Fruit fly (Drosophila melanogaster) whole organism, embryonic: ENCODE measurements around the gene CG15155.

Source experiments
- B-H2 ChIP-seq: fragments of 200-800 bp; sonication (Bioruptor generic); optimal IDR thresholded peaks from 2 replicates; lab custom pipeline; 2018; ENCODE audit warnings: missing biosample characterization, mild to moderate bottlenecking, missing genetic modification characterization
- CG10959 ChIP-seq: fragments of 200-800 bp; sonication (Bioruptor generic); IDR thresholded peaks from 2 replicates; pipeline ENCODE4 v1.3.6; 2022; ENCODE audit warnings: missing biosample characterization, missing genetic modification characterization
- CG11456 ChIP-seq: fragments of 200-800 bp; sonication (Bioruptor generic); IDR thresholded peaks from 3 replicates; pipeline ENCODE4 v1.3.6; 2022; ENCODE audit warnings: missing biosample characterization, missing genetic modification characterization
- CG12104 ChIP-seq: fragments of 200-800 bp; sonication (Bioruptor generic); optimal IDR thresholded peaks from 3 replicates; lab custom pipeline; 2016; ENCODE audit warnings: missing biosample characterization, missing genetic modification characterization
- CG14014 ChIP-seq: fragments of 200-800 bp; sonication (Bioruptor generic); IDR thresholded peaks from 2 replicates; pipeline ENCODE4 v1.3.6; 2022; ENCODE audit warnings: missing biosample characterization, missing genetic modification characterization
- CG15696 ChIP-seq: fragments of 200-800 bp; sonication (Bioruptor generic); optimal IDR thresholded peaks from 2 replicates; lab custom pipeline; 2019; ENCODE audit warnings: missing biosample characterization, mild to moderate bottlenecking, missing genetic modification characterization, moderate library complexity
- CG17361 ChIP-seq: fragments of 200-800 bp; sonication (Bioruptor generic); IDR thresholded peaks from 3 replicates; pipeline ENCODE4 v1.3.6; 2022; ENCODE audit warnings: missing biosample characterization, missing genetic modification characterization
- CG17568 ChIP-seq: fragments of 200-800 bp; sonication (Bioruptor generic); optimal IDR thresholded peaks from 2 replicates; lab custom pipeline; 2018; ENCODE audit warnings: missing biosample characterization, mild to moderate bottlenecking, missing genetic modification characterization, moderate library complexity
- CG18599 ChIP-seq: fragments of 200-800 bp; sonication (Bioruptor generic); optimal IDR thresholded peaks from 3 replicates; lab custom pipeline; 2017; ENCODE audit warnings: missing biosample characterization, missing genetic modification characterization, mild to moderate bottlenecking, moderate library complexity, missing genetic modification reagents
- CG31388 ChIP-seq: fragments of 200-800 bp; sonication (Bioruptor generic); optimal IDR thresholded peaks from 2 replicates; lab custom pipeline; 2016; ENCODE audit warnings: missing biosample characterization, missing genetic modification characterization
- CG33213 ChIP-seq: fragments of 200-800 bp; sonication (Bioruptor generic); optimal IDR thresholded peaks from 3 replicates; lab custom pipeline; 2016; ENCODE audit warnings: missing biosample characterization, missing genetic modification characterization
- CG34376 ChIP-seq: fragments of 200-800 bp; sonication (Bioruptor generic); optimal IDR thresholded peaks from 2 replicates; lab custom pipeline; 2018; ENCODE audit warnings: missing biosample characterization, mild to moderate bottlenecking, missing genetic modification characterization
- CG3995 ChIP-seq: fragments of 200-800 bp; sonication (Bioruptor generic); optimal IDR thresholded peaks from 3 replicates; lab custom pipeline; 2016; ENCODE audit warnings: missing biosample characterization, missing genetic modification characterization
- CG6683 ChIP-seq: fragments of 200-800 bp; sonication (Bioruptor generic); optimal IDR thresholded peaks from 2 replicates; lab custom pipeline; 2017; ENCODE audit warnings: missing biosample characterization, mild to moderate bottlenecking, missing genetic modification characterization, missing genetic modification reagents
- CG7839 ChIP-seq: fragments of 200-800 bp; sonication (Bioruptor generic); optimal IDR thresholded peaks from 3 replicates; lab custom pipeline; 2018; ENCODE audit warnings: missing biosample characterization, mild to moderate bottlenecking, missing genetic modification characterization, moderate library complexity
- CG7928 ChIP-seq: fragments of 200-800 bp; sonication (Bioruptor generic); optimal IDR thresholded peaks from 2 replicates; lab custom pipeline; 2017; ENCODE audit warnings: missing biosample characterization, mild to moderate bottlenecking, missing genetic modification characterization
- CG8290 ChIP-seq, 3 experiments: fragments of 200-800 bp; sonication (Bioruptor generic); optimal IDR thresholded peaks; 2 replicates each; lab custom pipeline; 2016 to 2019; ENCODE audit warnings: missing biosample characterization in 3 of 3, missing genetic modification characterization in 3 of 3, mild to moderate bottlenecking in 2 of 3, moderate library complexity in 1 of 3
- Eip74EF ChIP-seq, 2 experiments: fragments of 200-800 bp in 1 of 2; fragments of >200 bp in 1 of 2; sonication (Bioruptor generic) in 1 of 2; optimal IDR thresholded peaks; 2 replicates each; lab custom pipeline; 2017 to 2019; ENCODE audit warnings: missing biosample characterization in 2 of 2, missing genetic modification characterization in 2 of 2, mild to moderate bottlenecking in 1 of 2, moderate library complexity in 1 of 2
- Ets97D ChIP-seq: fragments of 200-800 bp; sonication (Bioruptor generic); optimal IDR thresholded peaks from 3 replicates; lab custom pipeline; 2016; ENCODE audit warnings: missing biosample characterization, missing genetic modification characterization
- Hmr ChIP-seq: fragments of 200-800 bp; sonication (Bioruptor generic); optimal IDR thresholded peaks from 3 replicates; lab custom pipeline; 2017; ENCODE audit warnings: mild to moderate bottlenecking, missing biosample characterization, missing genetic modification reagents, missing genetic modification characterization
- Kr ChIP-seq: fragments of 200-800 bp; sonication (Bioruptor generic); optimal IDR thresholded peaks from 2 replicates; lab custom pipeline; 2017; ENCODE audit warnings: missing biosample characterization, mild to moderate bottlenecking, missing genetic modification characterization
- MBD-R2 ChIP-seq: fragments of 200-800 bp; sonication (Bioruptor generic); IDR thresholded peaks from 2 replicates; pipeline ENCODE4 v1.3.6; 2022; ENCODE audit warnings: missing biosample characterization, missing genetic modification characterization
- Meics ChIP-seq: fragments of 200-800 bp; sonication (Bioruptor generic); optimal IDR thresholded peaks from 2 replicates; lab custom pipeline; 2017; ENCODE audit warnings: missing biosample characterization, mild to moderate bottlenecking, missing genetic modification characterization
- NC2α ChIP-seq: fragments of 200-800 bp; sonication (Bioruptor generic); optimal IDR thresholded peaks from 2 replicates; lab custom pipeline; 2016; ENCODE audit warnings: missing biosample characterization, missing genetic modification characterization
- Optix ChIP-seq: fragments of 200-800 bp; sonication (Bioruptor generic); IDR thresholded peaks from 3 replicates; pipeline ENCODE4 v1.3.6; 2022; ENCODE audit warnings: missing biosample characterization, missing genetic modification characterization
- PHDP ChIP-seq: fragments of 200-800 bp; sonication (Bioruptor generic); optimal IDR thresholded peaks from 3 replicates; lab custom pipeline; 2018; ENCODE audit warnings: missing biosample characterization, mild to moderate bottlenecking, missing genetic modification characterization, moderate library complexity
- Sin3A ChIP-seq: fragments of >200 bp; optimal IDR thresholded peaks from 2 replicates; lab custom pipeline; 2018
- Trl ChIP-seq, 3 experiments: fragments of >200 bp in 2 of 3; fragments of 200-800 bp in 1 of 3; sonication (Bioruptor generic) in 1 of 3; optimal IDR thresholded peaks; 2 replicates in 1 of 3; 3 replicates in 2 of 3; lab custom pipeline; 2016 to 2017; ENCODE audit warnings: missing biosample characterization in 1 of 3, missing genetic modification characterization in 1 of 3
- Xrp1 ChIP-seq: fragments of 200-800 bp; sonication (Bioruptor generic); IDR thresholded peaks from 2 replicates; pipeline ENCODE4 v1.3.6; 2022; ENCODE audit warnings: missing biosample characterization, missing genetic modification characterization
- ase ChIP-seq: fragments of 200-800 bp; sonication (Bioruptor generic); IDR thresholded peaks from 3 replicates; pipeline ENCODE4 v1.3.6; 2022; ENCODE audit warnings: missing biosample characterization, missing genetic modification characterization
- bigmax ChIP-seq: fragments of 200-800 bp; sonication (Bioruptor generic); optimal IDR thresholded peaks from 2 replicates; lab custom pipeline; 2018; ENCODE audit warnings: missing biosample characterization, mild to moderate bottlenecking, missing genetic modification characterization
- br ChIP-seq: fragments of >200 bp; optimal IDR thresholded peaks from 2 replicates; lab custom pipeline; 2017
- ci ChIP-seq: fragments of 200-800 bp; sonication (Bioruptor generic); IDR thresholded peaks from 3 replicates; pipeline ENCODE4 v1.3.6; 2022; ENCODE audit warnings: missing biosample characterization, missing genetic modification characterization
- en ChIP-seq: fragments of 200-800 bp; sonication (Bioruptor generic); optimal IDR thresholded peaks from 2 replicates; lab custom pipeline; 2016; ENCODE audit warnings: missing biosample characterization, missing genetic modification characterization
- eve ChIP-seq, 2 experiments: fragments of >200 bp; optimal IDR thresholded peaks; 2 replicates each; lab custom pipeline; 2017; ENCODE audit warnings: missing biosample characterization in 2 of 2, missing genetic modification characterization in 2 of 2
- fd102C ChIP-seq: fragments of 200-800 bp; sonication (Bioruptor generic); optimal IDR thresholded peaks from 2 replicates; lab custom pipeline; 2018; ENCODE audit warnings: missing biosample characterization, mild to moderate bottlenecking, missing genetic modification characterization, moderate library complexity
- fru ChIP-seq: fragments of >200 bp; optimal IDR thresholded peaks from 2 replicates; lab custom pipeline; 2017
- her ChIP-seq: fragments of 200-800 bp; sonication (Bioruptor generic); optimal IDR thresholded peaks from 2 replicates; lab custom pipeline; 2016; ENCODE audit warnings: missing biosample characterization, missing genetic modification characterization
- knrl ChIP-seq: fragments of 200-800 bp; sonication (Bioruptor generic); IDR thresholded peaks from 3 replicates; pipeline ENCODE4 v1.3.6; 2022; ENCODE audit warnings: missing biosample characterization, missing genetic modification characterization; ENCODE audit not compliant: partially characterized antibody
- lmd ChIP-seq: fragments of 200-800 bp; sonication (Bioruptor generic); IDR thresholded peaks from 2 replicates; pipeline ENCODE4 v1.3.6; 2022; ENCODE audit warnings: missing biosample characterization, missing genetic modification characterization
- maf-S ChIP-seq: fragments of 200-800 bp; sonication (Bioruptor generic); optimal IDR thresholded peaks from 2 replicates; lab custom pipeline; 2016; ENCODE audit warnings: missing biosample characterization, missing genetic modification characterization
- rib ChIP-seq: fragments of 200-800 bp; sonication (Bioruptor generic); IDR thresholded peaks from 2 replicates; pipeline ENCODE4 v1.3.6; 2022; ENCODE audit warnings: missing biosample characterization, missing genetic modification characterization
- ro ChIP-seq: fragments of 200-800 bp; sonication (Bioruptor generic); IDR thresholded peaks from 2 replicates; pipeline ENCODE4 v1.3.6; 2022; ENCODE audit warnings: missing biosample characterization, missing genetic modification characterization
- sens ChIP-seq: fragments of 200-800 bp; sonication (Bioruptor generic); peaks from one replicate; lab custom pipeline; 2016; ENCODE audit warnings: missing biosample characterization, missing genetic modification characterization
- shn ChIP-seq: fragments of 200-800 bp; sonication (Bioruptor generic); optimal IDR thresholded peaks from 3 replicates; lab custom pipeline; 2016; ENCODE audit warnings: missing biosample characterization, missing genetic modification characterization
- slou ChIP-seq: fragments of 200-800 bp; sonication (Bioruptor generic); optimal IDR thresholded peaks from 3 replicates; lab custom pipeline; 2016; ENCODE audit warnings: missing biosample characterization, missing genetic modification characterization
- stc ChIP-seq: fragments of 200-800 bp; sonication (Bioruptor generic); IDR thresholded peaks from 2 replicates; pipeline ENCODE4 v1.3.6; 2022; ENCODE audit warnings: missing biosample characterization, missing genetic modification characterization
- sug ChIP-seq: fragments of 200-800 bp; optimal IDR thresholded peaks from 2 replicates; lab custom pipeline; 2019; ENCODE audit warnings: missing biosample characterization, mild to moderate bottlenecking, missing genetic modification characterization, moderate library complexity
- tna ChIP-seq: fragments of 200-800 bp; sonication (Bioruptor generic); IDR thresholded peaks from 2 replicates; pipeline ENCODE4 v1.3.6; 2022; ENCODE audit warnings: missing biosample characterization, missing genetic modification characterization; ENCODE audit not compliant: partially characterized antibody
- trh ChIP-seq: fragments of 200-800 bp; sonication (Bioruptor generic); optimal IDR thresholded peaks from 2 replicates; lab custom pipeline; 2016; ENCODE audit warnings: missing biosample characterization, missing genetic modification characterization
- wek ChIP-seq: fragments of 200-800 bp; sonication (Bioruptor generic); optimal IDR thresholded peaks from 3 replicates; lab custom pipeline; 2018; ENCODE audit warnings: missing biosample characterization, mild to moderate bottlenecking, missing genetic modification characterization, moderate library complexity
- zfh2 ChIP-seq: fragments of 200-800 bp; sonication (Bioruptor generic); optimal IDR thresholded peaks from 2 replicates; lab custom pipeline; 2016; ENCODE audit warnings: missing biosample characterization, missing genetic modification characterization

CG15155 gene

dm6 chr2L:18136427-18136857, 18.2 kb upstream of the CG15155 start (continued):
- TF ChIP-seq CG8290 (GFP tag; optimal IDR thresholded peaks at IDR 0.05; lab: Kevin White, UChicago), result no peak
- peak in 1 of 2 experiments; percentile 70 for TF ChIP-seq CG8290 (tag; optimal IDR thresholded peaks at IDR 0.05; lab: Kevin White, UChicago)
- no peak for TF ChIP-seq stc (GFP tag; lab: Robert Waterston, UW)
- TF ChIP-seq bigmax (GFP tag; lab: Kevin White, UChicago), result no peak
- peak; percentile 0 for TF ChIP-seq shn (GFP tag; lab: Kevin White, UChicago)
- peak; percentile 39 for TF ChIP-seq sens (GFP tag; lab: Kevin White, UChicago)
- no peak for TF ChIP-seq CG10959 (GFP tag; lab: Robert Waterston, UW)
- no peak for TF ChIP-seq maf-S
- no peak for TF ChIP-seq br (lab: Kevin White, UChicago)
- no peak for TF ChIP-seq CG7839
- TF ChIP-seq Sin3A (lab: Kevin White, UChicago), result no peak
- no peak for TF ChIP-seq ci (GFP tag; lab: Robert Waterston, UW)
- TF ChIP-seq en, result no peak
- no peak for TF ChIP-seq CG17568 (GFP tag; lab: Kevin White, UChicago)
- TF ChIP-seq CG12104 (GFP tag; lab: Kevin White, UChicago), result no peak
- no peak for TF ChIP-seq Kr
- TF ChIP-seq CG14014 (GFP tag; lab: Robert Waterston, UW), result peak; percentile 38; the same call in 1 of the 2 replicates
- TF ChIP-seq Trl (optimal IDR thresholded peaks at IDR 0.05; lab: Kevin White, UChicago), result no peak
- peak; percentile 68 for TF ChIP-seq Trl (GFP tag; optimal IDR thresholded peaks at IDR 0.05; lab: Kevin White, UChicago)
- TF ChIP-seq zfh2 (GFP tag; lab: Kevin White, UChicago), result peak; percentile 32
- TF ChIP-seq NC2α, result no peak
- TF ChIP-seq tna (GFP tag; lab: Robert Waterston, UW), result no peak
- no peak for TF ChIP-seq eve (GFP tag; optimal IDR thresholded peaks at IDR 0.05; lab: Kevin White, UChicago)
- no peak for TF ChIP-seq wek
- TF ChIP-seq Optix (GFP tag; lab: Robert Waterston, UW), result no peak
- TF ChIP-seq CG11456 (GFP tag; lab: Robert Waterston, UW), result peak; percentile 46; the same call in 1 of the 3 replicates
- peak; percentile 18 for TF ChIP-seq CG3995 (GFP tag; lab: Kevin White, UChicago)
- no peak for TF ChIP-seq CG17361 (GFP tag; lab: Robert Waterston, UW)
- TF ChIP-seq CG18599, result peak; percentile 75
- no peak for TF ChIP-seq trh (GFP tag; lab: Kevin White, UChicago)
- peak; percentile 25; the same call in 1 of the 2 replicates for TF ChIP-seq Xrp1
- TF ChIP-seq Ets97D (GFP tag; lab: Kevin White, UChicago), result no peak
- TF ChIP-seq CG15696 (tag; lab: Kevin White, UChicago), result no peak
- no peak for TF ChIP-seq CG31388 (GFP tag; lab: Kevin White, UChicago)
- peak; percentile 4 for TF ChIP-seq her (GFP tag; lab: Kevin White, UChicago)
- peak; percentile 48 for TF ChIP-seq CG34376 (GFP tag; lab: Kevin White, UChicago)
- no peak for TF ChIP-seq MBD-R2 (GFP tag; lab: Robert Waterston, UW)
- peak; percentile 54 for TF ChIP-seq CG7928 (GFP tag; lab: Kevin White, UChicago)
- no peak for TF ChIP-seq fd102C
- TF ChIP-seq sug (tag; lab: Kevin White, UChicago), result peak; percentile 47
- no peak for TF ChIP-seq ase (GFP tag; lab: Robert Waterston, UW)
- peak; percentile 83 for TF ChIP-seq Hmr (GFP tag; lab: Kevin White, UChicago)
- peak; percentile 4 for TF ChIP-seq slou (GFP tag; lab: Kevin White, UChicago)
- TF ChIP-seq CG33213 (GFP tag; lab: Kevin White, UChicago), result no peak
- no peak for TF ChIP-seq lmd (GFP tag; lab: Robert Waterston, UW)
- peak in 1 of 2 experiments; percentile 99 for TF ChIP-seq Eip74EF (GFP tag; optimal IDR thresholded peaks at IDR 0.05; lab: Kevin White, UChicago)
- peak; percentile 90 for TF ChIP-seq rib (GFP tag; lab: Robert Waterston, UW)
- peak; percentile 71 for TF ChIP-seq B-H2 (GFP tag; lab: Kevin White, UChicago)
- TF ChIP-seq knrl, result no peak
- TF ChIP-seq PHDP (tag; lab: Kevin White, UChicago), result peak; percentile 38
- TF ChIP-seq ro (GFP tag; lab: Robert Waterston, UW), result no peak
- no peak for TF ChIP-seq fru (lab: Kevin White, UChicago)
- TF ChIP-seq Meics (GFP tag; lab: Kevin White, UChicago), result peak; percentile 72
- TF ChIP-seq CG6683, result no peak
